Fruit fly (Drosophila melanogaster) whole organism, embryonic: ENCODE measurements around the gene qtc.

Source experiments
- CG10654 ChIP-seq: fragments of 200-800 bp; sonication (Bioruptor generic); optimal IDR thresholded peaks from 2 replicates; lab custom pipeline; 2016; ENCODE audit warnings: missing biosample characterization, missing genetic modification characterization
- CG11723 ChIP-seq: fragments of 200-800 bp; sonication (Bioruptor generic); optimal IDR thresholded peaks from 2 replicates; lab custom pipeline; 2017; ENCODE audit warnings: missing biosample characterization, mild to moderate bottlenecking, missing genetic modification characterization
- CG13894 ChIP-seq: fragments of 200-800 bp; sonication (Bioruptor generic); optimal IDR thresholded peaks from 3 replicates; lab custom pipeline; 2018; ENCODE audit warnings: missing biosample characterization, mild to moderate bottlenecking, missing genetic modification characterization, moderate library complexity
- CG15601 ChIP-seq: fragments of 200-800 bp; sonication (Bioruptor generic); optimal IDR thresholded peaks from 3 replicates; lab custom pipeline; 2019; ENCODE audit warnings: missing biosample characterization, mild to moderate bottlenecking, missing genetic modification characterization, moderate library complexity
- CG17359 ChIP-seq: fragments of 200-800 bp; sonication (Bioruptor generic); optimal IDR thresholded peaks from 3 replicates; lab custom pipeline; 2018; ENCODE audit warnings: missing biosample characterization, mild to moderate bottlenecking, missing genetic modification characterization, moderate library complexity
- CG17802 ChIP-seq: fragments of 200-800 bp; sonication (Bioruptor generic); optimal IDR thresholded peaks from 2 replicates; lab custom pipeline; 2018; ENCODE audit warnings: missing biosample characterization, mild to moderate bottlenecking, missing genetic modification characterization, moderate library complexity
- CG17829 ChIP-seq: fragments of 200-800 bp; optimal IDR thresholded peaks from 2 replicates; lab custom pipeline; 2019; ENCODE audit warnings: missing biosample characterization, mild to moderate bottlenecking, missing genetic modification characterization, moderate library complexity
- CG32772 ChIP-seq: fragments of 200-800 bp; sonication (Bioruptor generic); IDR thresholded peaks from 2 replicates; pipeline ENCODE4 v1.3.6; 2022; ENCODE audit warnings: missing biosample characterization, missing genetic modification characterization
- CG33557 ChIP-seq: fragments of 200-800 bp; sonication (Bioruptor generic); optimal IDR thresholded peaks from 2 replicates; lab custom pipeline; 2019; ENCODE audit warnings: missing biosample characterization, mild to moderate bottlenecking, missing genetic modification characterization, moderate library complexity
- CG34224 ChIP-seq: fragments of 200-800 bp; sonication (Bioruptor generic); IDR thresholded peaks from 3 replicates; pipeline ENCODE4 v1.3.6; 2022; ENCODE audit warnings: missing biosample characterization, missing genetic modification characterization; ENCODE audit not compliant: partially characterized antibody
- CG34376 ChIP-seq: fragments of 200-800 bp; sonication (Bioruptor generic); optimal IDR thresholded peaks from 2 replicates; lab custom pipeline; 2018; ENCODE audit warnings: missing biosample characterization, mild to moderate bottlenecking, missing genetic modification characterization
- CG4404 ChIP-seq: fragments of 200-800 bp; sonication (Bioruptor generic); IDR thresholded peaks from 2 replicates; pipeline ENCODE4 v1.3.6; 2022; ENCODE audit warnings: missing biosample characterization, missing genetic modification characterization
- CG6854 ChIP-seq: fragments of 200-800 bp; sonication (Bioruptor generic); optimal IDR thresholded peaks from 3 replicates; lab custom pipeline; 2017; ENCODE audit warnings: missing biosample characterization, mild to moderate bottlenecking, missing genetic modification characterization
- CG7963 ChIP-seq: fragments of 200-800 bp; sonication (Bioruptor generic); IDR thresholded peaks from 3 replicates; pipeline ENCODE4 v1.3.6; 2022; ENCODE audit warnings: missing biosample characterization, missing genetic modification characterization; ENCODE audit not compliant: partially characterized antibody
- CG8478 ChIP-seq: fragments of >200 bp; optimal IDR thresholded peaks from 2 replicates; lab custom pipeline; 2018
- CG9215 ChIP-seq: fragments of 200-800 bp; sonication (Bioruptor generic); IDR thresholded peaks from 2 replicates; pipeline ENCODE4 v1.3.6; 2022; ENCODE audit warnings: missing biosample characterization, missing genetic modification characterization
- CG9817 ChIP-seq: fragments of 200-800 bp; sonication (Bioruptor generic); optimal IDR thresholded peaks from 2 replicates; lab custom pipeline; 2018; ENCODE audit warnings: missing biosample characterization, mild to moderate bottlenecking, missing genetic modification characterization, moderate library complexity
- Dip3 ChIP-seq: fragments of 200-800 bp; sonication (Bioruptor generic); optimal IDR thresholded peaks from 3 replicates; lab custom pipeline; 2016; ENCODE audit warnings: missing biosample characterization, missing genetic modification characterization
- Drgx ChIP-seq: fragments of 200-800 bp; sonication (Bioruptor generic); IDR thresholded peaks from 2 replicates; pipeline ENCODE4 v1.3.6; 2022; ENCODE audit warnings: missing biosample characterization, missing genetic modification characterization
- ERR ChIP-seq: fragments of 200-800 bp; sonication (Bioruptor generic); optimal IDR thresholded peaks from 2 replicates; lab custom pipeline; 2016; ENCODE audit warnings: missing biosample characterization, missing genetic modification characterization
- Fer2 ChIP-seq: fragments of 200-800 bp; sonication (Bioruptor generic); optimal IDR thresholded peaks from 2 replicates; lab custom pipeline; 2018; ENCODE audit warnings: missing biosample characterization, mild to moderate bottlenecking, missing genetic modification characterization, moderate library complexity
- HHEX ChIP-seq: fragments of 200-800 bp; sonication (Bioruptor generic); optimal IDR thresholded peaks from 3 replicates; lab custom pipeline; 2017; ENCODE audit warnings: missing biosample characterization, mild to moderate bottlenecking, missing genetic modification characterization, missing genetic modification reagents
- MESR4 ChIP-seq: fragments of 200-800 bp; sonication (Bioruptor generic); optimal IDR thresholded peaks from 2 replicates; lab custom pipeline; 2018; ENCODE audit warnings: missing biosample characterization, mild to moderate bottlenecking, missing genetic modification characterization, moderate library complexity
- NFAT ChIP-seq: fragments of 200-800 bp; sonication (Bioruptor generic); IDR thresholded peaks from 2 replicates; pipeline ENCODE4 v1.3.6; 2022; ENCODE audit warnings: missing biosample characterization, missing genetic modification characterization
- Ravus ChIP-seq: fragments of 200-800 bp; sonication (Bioruptor generic); IDR thresholded peaks from 2 replicates; pipeline ENCODE4 v1.3.6; 2022; ENCODE audit warnings: missing biosample characterization, missing genetic modification characterization
- Scr ChIP-seq: fragments of 200-800 bp; sonication (Bioruptor generic); IDR thresholded peaks from 2 replicates; pipeline ENCODE4 v1.3.6; 2022; ENCODE audit warnings: missing biosample characterization, missing genetic modification characterization; ENCODE audit not compliant: partially characterized antibody
- TFAM ChIP-seq: fragments of 200-800 bp; sonication (Bioruptor generic); optimal IDR thresholded peaks from 2 replicates; lab custom pipeline; 2017; ENCODE audit warnings: missing biosample characterization, missing genetic modification characterization, inconsistent platforms
- Usf ChIP-seq: fragments of 200-800 bp; sonication (Bioruptor generic); optimal IDR thresholded peaks from 2 replicates; lab custom pipeline; 2017; ENCODE audit warnings: missing genotype, missing biosample characterization, missing genetic modification characterization
- ab ChIP-seq: fragments of 200-800 bp; sonication (Bioruptor generic); optimal IDR thresholded peaks from 2 replicates; lab custom pipeline; 2016; ENCODE audit warnings: missing biosample characterization, missing genetic modification characterization
- crc ChIP-seq: fragments of 200-800 bp; sonication (Bioruptor generic); optimal IDR thresholded peaks from 2 replicates; lab custom pipeline; 2016; ENCODE audit warnings: missing biosample characterization, missing genetic modification characterization
- croc ChIP-seq: fragments of 200-800 bp; sonication (Bioruptor generic); conservative IDR thresholded peaks from 3 replicates; pipeline ENCODE4 v1.3.6; 2022; ENCODE audit warnings: missing biosample characterization, missing genetic modification characterization
- dan ChIP-seq: fragments of 200-800 bp; sonication (Bioruptor generic); IDR thresholded peaks from 2 replicates; pipeline ENCODE4 v1.3.6; 2022; ENCODE audit warnings: missing biosample characterization, missing genetic modification characterization
- dysf ChIP-seq: fragments of 200-800 bp; sonication (Bioruptor generic); IDR thresholded peaks from 3 replicates; pipeline ENCODE4 v1.3.6; 2022; ENCODE audit warnings: missing biosample characterization, missing genetic modification characterization
- emc ChIP-seq: fragments of 200-800 bp; sonication (Bioruptor generic); optimal IDR thresholded peaks from 2 replicates; lab custom pipeline; 2016; ENCODE audit warnings: missing biosample characterization, missing genetic modification characterization
- gsb-n ChIP-seq: fragments of 200-800 bp; sonication (Bioruptor generic); optimal IDR thresholded peaks from 3 replicates; lab custom pipeline; 2018; ENCODE audit warnings: missing biosample characterization, mild to moderate bottlenecking, missing genetic modification characterization
- jumu ChIP-seq: fragments of 200-800 bp; sonication (Bioruptor generic); optimal IDR thresholded peaks from 3 replicates; lab custom pipeline; 2016; ENCODE audit warnings: missing biosample characterization, missing genetic modification characterization
- mam ChIP-seq: fragments of 200-800 bp; sonication (Bioruptor generic); optimal IDR thresholded peaks from 3 replicates; lab custom pipeline; 2016; ENCODE audit warnings: missing biosample characterization, missing genetic modification characterization
- mirr ChIP-seq: fragments of 200-800 bp; sonication (Bioruptor generic); optimal IDR thresholded peaks from 3 replicates; lab custom pipeline; 2018; ENCODE audit warnings: missing biosample characterization, mild to moderate bottlenecking, missing genetic modification characterization
- sc ChIP-seq, 3 experiments: fragments of >200 bp in 2 of 3; fragments of 200-800 bp in 1 of 3; sonication (Bioruptor generic) in 1 of 3; optimal IDR thresholded peaks; 2 replicates in 2 of 3; 3 replicates in 1 of 3; lab custom pipeline; 2017; ENCODE audit warnings: mild to moderate bottlenecking in 1 of 3, missing biosample characterization in 1 of 3, missing genetic modification characterization in 1 of 3, missing genetic modification reagents in 1 of 3
- schlank ChIP-seq: fragments of 200-800 bp; sonication (Bioruptor generic); optimal IDR thresholded peaks from 2 replicates; lab custom pipeline; 2018; ENCODE audit warnings: missing biosample characterization, mild to moderate bottlenecking, missing genetic modification characterization
- sens ChIP-seq: fragments of 200-800 bp; sonication (Bioruptor generic); peaks from one replicate; lab custom pipeline; 2016; ENCODE audit warnings: missing biosample characterization, missing genetic modification characterization
- seq ChIP-seq: fragments of 200-800 bp; sonication (Bioruptor generic); IDR thresholded peaks from 2 replicates; pipeline ENCODE4 v1.3.6; 2022; ENCODE audit warnings: missing biosample characterization, missing genetic modification characterization
- shn ChIP-seq: fragments of 200-800 bp; sonication (Bioruptor generic); optimal IDR thresholded peaks from 3 replicates; lab custom pipeline; 2016; ENCODE audit warnings: missing biosample characterization, missing genetic modification characterization
- sna ChIP-seq: fragments of 200-800 bp; sonication (Bioruptor generic); IDR thresholded peaks from 2 replicates; pipeline ENCODE4 v1.3.6; 2022; ENCODE audit warnings: missing biosample characterization, missing genetic modification characterization; ENCODE audit not compliant: partially characterized antibody
- toy ChIP-seq: fragments of 200-800 bp; sonication (Bioruptor generic); IDR thresholded peaks from 2 replicates; pipeline ENCODE4 v1.3.6; 2022; ENCODE audit warnings: missing biosample characterization, missing genetic modification characterization
- trh ChIP-seq: fragments of 200-800 bp; sonication (Bioruptor generic); optimal IDR thresholded peaks from 2 replicates; lab custom pipeline; 2016; ENCODE audit warnings: missing biosample characterization, missing genetic modification characterization
- tx ChIP-seq: fragments of 200-800 bp; sonication (Bioruptor generic); optimal IDR thresholded peaks from 2 replicates; lab custom pipeline; 2016; ENCODE audit warnings: missing biosample characterization, missing genetic modification characterization
- vnd ChIP-seq: fragments of 200-800 bp; sonication (Bioruptor generic); IDR thresholded peaks from 3 replicates; pipeline ENCODE4 v1.3.6; 2022; ENCODE audit warnings: missing biosample characterization, missing genetic modification characterization; ENCODE audit not compliant: partially characterized antibody

Gene qtc

dm6 chr2L:5070797-5071579, 10.4 kb downstream of the qtc start, which contains the start of gene RpL37A (continued):
- TF ChIP-seq NFAT: no peak; the same call in 1 of the 2 replicates
- peak; percentile 55; the same call in 1 of the 3 replicates for TF ChIP-seq dysf (GFP tag; lab: Robert Waterston, UW)
- TF ChIP-seq HHEX (GFP tag; lab: Kevin White, UChicago): peak; percentile 89
- no peak for TF ChIP-seq dan (GFP tag; lab: Robert Waterston, UW)
- TF ChIP-seq CG10654 (GFP tag; lab: Kevin White, UChicago): peak; percentile 76
- peak; percentile 63 for TF ChIP-seq tx
- TF ChIP-seq CG13894 (tag; lab: Kevin White, UChicago): peak; percentile 83
- no peak for TF ChIP-seq sc (optimal IDR thresholded peaks at IDR 0.05; lab: Kevin White, UChicago)
- TF ChIP-seq sc (GFP tag; optimal IDR thresholded peaks at IDR 0.05; lab: Kevin White, UChicago): peak; percentile 50
- peak; percentile 55 for TF ChIP-seq ERR (GFP tag; lab: Kevin White, UChicago)
- TF ChIP-seq CG17829: peak; percentile 84
- TF ChIP-seq trh (GFP tag; lab: Kevin White, UChicago): peak; percentile 49
- peak; percentile 7 for TF ChIP-seq Dip3 (GFP tag; lab: Kevin White, UChicago)
- TF ChIP-seq CG33557 (GFP tag; lab: Kevin White, UChicago): peak; percentile 65
- no peak for TF ChIP-seq ab (GFP tag; lab: Kevin White, UChicago)
- no peak for TF ChIP-seq CG8478
- TF ChIP-seq CG11723: peak; percentile 80
- peak; percentile 69 for TF ChIP-seq mam
- TF ChIP-seq gsb-n (tag; lab: Kevin White, UChicago): peak; percentile 70
- TF ChIP-seq vnd: no peak
- peak; percentile 82 for TF ChIP-seq schlank (tag; lab: Kevin White, UChicago)
- no peak for TF ChIP-seq CG9215
- no peak for TF ChIP-seq Drgx (GFP tag; lab: Robert Waterston, UW)
- TF ChIP-seq mirr (GFP tag; lab: Kevin White, UChicago): peak; percentile 75
- peak; percentile 68 for TF ChIP-seq TFAM (GFP tag; lab: Kevin White, UChicago)
- peak; percentile 98 for TF ChIP-seq MESR4
- 0 out of 2 replicates have a peak, but pooled peaks have one; percentile 29 for TF ChIP-seq toy (GFP tag; lab: Robert Waterston, UW)
- TF ChIP-seq CG32772 (GFP tag; lab: Robert Waterston, UW): no peak; the same call in 1 of the 2 replicates
- TF ChIP-seq emc (GFP tag; lab: Kevin White, UChicago): peak; percentile 86
- peak; percentile 70 for TF ChIP-seq CG9817 (tag; lab: Kevin White, UChicago)
- TF ChIP-seq croc (GFP tag; lab: Robert Waterston, UW): no peak
- TF ChIP-seq sens (GFP tag; lab: Kevin White, UChicago): peak; percentile 97
- TF ChIP-seq Ravus: no peak
- peak; percentile 47 for TF ChIP-seq shn (GFP tag; lab: Kevin White, UChicago)
- no peak for TF ChIP-seq CG4404 (GFP tag; lab: Robert Waterston, UW)
- TF ChIP-seq jumu (GFP tag; lab: Kevin White, UChicago): peak; percentile 0
- no peak for TF ChIP-seq sna (GFP tag; lab: Robert Waterston, UW)
- 0 out of 3 replicates have a peak, but pooled peaks have one; percentile 20 for TF ChIP-seq CG34224
- TF ChIP-seq CG15601 (tag; lab: Kevin White, UChicago): peak; percentile 86
- TF ChIP-seq CG17802 (tag; lab: Kevin White, UChicago): peak; percentile 68
- TF ChIP-seq CG7963: no peak
- TF ChIP-seq CG17359: peak; percentile 71
- peak; percentile 84 for TF ChIP-seq CG6854 (GFP tag; lab: Kevin White, UChicago)
- TF ChIP-seq crc (GFP tag; lab: Kevin White, UChicago): peak; percentile 77
- peak; percentile 96 for TF ChIP-seq CG34376 (GFP tag; lab: Kevin White, UChicago)
- peak; percentile 80 for TF ChIP-seq seq (GFP tag; lab: Robert Waterston, UW)
- TF ChIP-seq Scr (GFP tag; lab: Robert Waterston, UW): peak; percentile 37; the same call in 1 of the 2 replicates
- peak; percentile 41 for TF ChIP-seq Fer2 (tag; lab: Kevin White, UChicago)
- TF ChIP-seq Usf: peak; percentile 41
